Worm (Caenorhabditis elegans): Measurements from ENCODE around the gene Y37D8A.3.

The Y37D8A.3 gene

DNA sequence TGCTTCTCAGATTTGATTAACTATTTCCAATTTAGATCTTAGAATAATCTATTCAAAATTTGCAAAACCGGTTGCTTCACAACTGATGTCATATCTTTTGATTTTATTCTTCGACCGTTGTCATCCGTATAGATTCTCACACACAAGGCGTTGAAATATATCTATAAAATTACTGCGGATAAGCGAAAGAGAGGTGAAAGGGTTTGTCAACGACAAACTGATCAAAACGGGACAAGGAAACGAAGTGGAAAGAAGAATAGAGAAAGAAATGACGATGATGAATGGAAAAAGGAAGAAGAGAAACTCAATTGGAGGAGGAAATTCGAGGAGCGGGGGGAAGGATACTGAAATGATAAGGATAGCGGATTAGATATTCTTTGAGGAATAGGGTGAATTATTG is 21.9 kb downstream of the Y37D8A.3 start:
- TF ChIP-seq B0336.3 (GFP tag; IDR thresholded peaks at IDR 0.05) (no peak), cebp-2 (GFP tag; IDR thresholded peaks at IDR 0.05) (no peak), ztf-28 (GFP tag; IDR thresholded peaks at IDR 0.05) (no peak), tlf-1 (GFP tag; optimal IDR thresholded peaks at IDR 0.05) (no peak), F22D6.2 (tag; optimal IDR thresholded peaks at IDR 0.05) (no peak), repo-1 (tag; optimal IDR thresholded peaks at IDR 0.05) (no peak), somi-1 (GFP tag; optimal IDR thresholded peaks at IDR 0.05) (no peak), attf-3 (GFP tag; conservative IDR thresholded peaks at IDR 0.05) (no peak), mes-4 (tag; optimal IDR thresholded peaks at IDR 0.05) (no peak), lsy-27 (tag; optimal IDR thresholded peaks at IDR 0.05; ENCODE audit: borderline replicate concordance, insufficient read depth) (no peak), ztf-18 (tag; optimal IDR thresholded peaks at IDR 0.05) (no peak), ccch-3 (GFP tag; optimal IDR thresholded peaks at IDR 0.05) (no peak), Y53F4B.3 (GFP tag; IDR thresholded peaks at IDR 0.05) (no peak), hlh-12 (tag; optimal IDR thresholded peaks at IDR 0.05) (no peak), F52B5.7 (tag; optimal IDR thresholded peaks at IDR 0.05) (no peak), zim-3 (tag; optimal IDR thresholded peaks at IDR 0.05) (no peak), rpc-1 (optimal IDR thresholded peaks at IDR 0.05) (no peak), rpc-1 (tag; optimal IDR thresholded peaks at IDR 0.05) (no peak)

DNA sequence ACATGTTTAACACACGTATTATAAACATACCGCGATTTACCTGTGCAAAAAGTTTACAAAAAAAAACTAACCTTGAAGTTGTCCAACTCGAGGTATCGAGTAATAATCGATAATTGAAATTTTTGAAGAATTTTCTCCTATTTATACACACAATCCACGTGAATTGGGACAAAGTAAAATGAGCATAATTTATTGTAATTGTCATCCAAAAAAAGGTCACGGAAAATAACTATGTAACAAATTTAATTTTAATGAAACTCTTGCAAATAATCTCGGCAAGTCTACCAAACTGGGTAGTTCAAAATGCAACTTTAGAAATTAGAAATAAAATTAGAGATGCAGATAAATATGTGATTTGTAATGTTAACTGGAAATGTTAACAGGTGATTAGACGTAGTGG is 26.2 kb downstream of the Y37D8A.3 start, which contains the start of gene Y37D8A.5:
Gene Y37D8A.5 (minus strand): TSS at position 101 of the 400 bp plus-strand sequence.
- TF ChIP-seq rpc-1 (optimal IDR thresholded peaks at IDR 0.05) (no peak), rpc-1 (tag; optimal IDR thresholded peaks at IDR 0.05) (no peak), zim-3 (tag; optimal IDR thresholded peaks at IDR 0.05) (no peak), hsf-1 (GFP tag; IDR thresholded peaks at IDR 0.05) (no peak), F22D6.2 (tag; optimal IDR thresholded peaks at IDR 0.05) (no peak), sea-2 (GFP tag; IDR thresholded peaks at IDR 0.05) (no peak), akir-1 (GFP tag; optimal IDR thresholded peaks at IDR 0.05) (no peak), F52B5.7 (tag; optimal IDR thresholded peaks at IDR 0.05) (no peak), ZK185.1 (tag; optimal IDR thresholded peaks at IDR 0.05; ENCODE audit: poor library complexity, severe bottlenecking) (no peak), ceh-58 (GFP tag; IDR thresholded peaks at IDR 0.05) (no peak), lin-26 (GFP tag; IDR thresholded peaks at IDR 0.05) (no peak), nfyb-1 (GFP tag; IDR thresholded peaks at IDR 0.05) (no peak), him-1 (tag; optimal IDR thresholded peaks at IDR 0.05) (no peak), chd-7 (tag; optimal IDR thresholded peaks at IDR 0.05) (no peak), nhr-179 (tag; optimal IDR thresholded peaks at IDR 0.05) (no peak), ceh-40 (GFP tag; IDR thresholded peaks at IDR 0.05) (no peak), lin-35 (GFP tag; optimal IDR thresholded peaks at IDR 0.05) (no peak), nfya-1 (tag; optimal IDR thresholded peaks at IDR 0.05; ENCODE audit: borderline replicate concordance, insufficient read depth) (no peak), egl-44 (GFP tag; IDR thresholded peaks at IDR 0.05) (no peak), F33H1.4 (GFP tag; IDR thresholded peaks at IDR 0.05) (no peak), cebp-2 (GFP tag; IDR thresholded peaks at IDR 0.05) (no peak)

DNA sequence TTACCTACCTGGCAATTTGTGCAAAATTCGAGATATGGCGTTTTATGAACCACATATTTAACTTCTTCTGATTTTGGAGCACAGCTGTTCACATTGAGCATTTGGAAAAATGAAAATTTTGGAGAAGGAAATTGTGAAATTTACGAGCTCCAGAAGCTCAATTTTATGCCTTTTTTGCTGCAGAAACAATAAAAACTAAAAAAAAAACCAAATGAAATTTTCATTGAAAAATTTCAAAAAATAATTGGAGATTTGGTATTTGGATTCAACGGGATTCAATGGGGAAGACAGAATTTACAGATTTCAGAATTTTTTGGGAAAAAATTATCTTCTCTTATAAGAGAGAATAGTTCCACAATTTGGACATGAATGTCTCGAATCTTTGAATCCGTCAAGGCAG is 27.5 kb downstream of the Y37D8A.3 start, which contains the start of gene Y37D8A.26:
Gene Y37D8A.26 (minus strand): TSS at position 101 of the 400 bp plus-strand sequence.
- TF ChIP-seq nhr-179 (tag; optimal IDR thresholded peaks at IDR 0.05): no peak
- no peak for TF ChIP-seq C06A6.2 (GFP tag; conservative IDR thresholded peaks at IDR 0.05)
- TF ChIP-seq bed-2 (GFP tag; IDR thresholded peaks at IDR 0.05): no peak
- TF ChIP-seq chd-7 (tag; optimal IDR thresholded peaks at IDR 0.05): no peak
- no peak for TF ChIP-seq pbrm-1 (GFP tag; IDR thresholded peaks at IDR 0.05)
- TF ChIP-seq sptf-2 (GFP tag; optimal IDR thresholded peaks at IDR 0.05): no peak
- no peak for TF ChIP-seq snpc-3.4 (tag; optimal IDR thresholded peaks at IDR 0.05)
- no peak for TF ChIP-seq madf-8 (GFP tag; conservative IDR thresholded peaks at IDR 0.05)
- TF ChIP-seq mxl-1 (tag; optimal IDR thresholded peaks at IDR 0.05): no peak
- TF ChIP-seq ceh-79 (tag; optimal IDR thresholded peaks at IDR 0.05): no peak
- TF ChIP-seq snpc-4 (GFP tag; optimal IDR thresholded peaks at IDR 0.05): no peak
- no peak for TF ChIP-seq snpc-4 (tag; optimal IDR thresholded peaks at IDR 0.05)
- TF ChIP-seq hmg-1.2 (GFP tag; IDR thresholded peaks at IDR 0.05): no peak
- TF ChIP-seq Y79H2A.3 (GFP tag; conservative IDR thresholded peaks at IDR 0.05): no peak
- no peak for TF ChIP-seq T26A5.8 (tag; optimal IDR thresholded peaks at IDR 0.05)
- no peak for TF ChIP-seq fkh-3 (tag; optimal IDR thresholded peaks at IDR 0.05)
- no peak for TF ChIP-seq egl-18 (GFP tag; IDR thresholded peaks at IDR 0.05)

All from whole organism, young adult.